Fruit fly (Drosophila melanogaster) whole organism, prepupa: Measurements from ENCODE around the gene NHP2.

Source experiments
- CG34406 ChIP-seq: fragments of 200-800 bp; sonication (Bioruptor generic); optimal IDR thresholded peaks from 3 replicates; lab custom pipeline; 2016; ENCODE audit warnings: missing biosample characterization, missing genetic modification characterization
- CG6163 ChIP-seq: fragments of 200-800 bp; sonication (Bioruptor generic); IDR thresholded peaks from 3 replicates; pipeline ENCODE4 v1.3.6; 2022; ENCODE audit warnings: missing biosample characterization, missing genetic modification characterization
- CG6792 ChIP-seq: fragments of 200-800 bp; sonication (Bioruptor generic); optimal IDR thresholded peaks from 3 replicates; lab custom pipeline; 2016; ENCODE audit warnings: missing biosample characterization, missing genetic modification characterization
- CG7368 ChIP-seq: fragments of 200-800 bp; sonication (Bioruptor generic); optimal IDR thresholded peaks from 3 replicates; lab custom pipeline; 2016; ENCODE audit warnings: missing biosample characterization, missing genetic modification characterization
- OdsH ChIP-seq: fragments of 200-800 bp; sonication (Bioruptor generic); optimal IDR thresholded peaks from 3 replicates; lab custom pipeline; 2016; ENCODE audit warnings: missing biosample characterization, missing genetic modification characterization
- Sox102F ChIP-seq: fragments of 200-800 bp; sonication (Bioruptor generic); optimal IDR thresholded peaks from 2 replicates; lab custom pipeline; 2016; ENCODE audit warnings: missing biosample characterization, mild to moderate bottlenecking, missing genetic modification characterization
- achi ChIP-seq: fragments of 200-800 bp; sonication (Bioruptor generic); optimal IDR thresholded peaks from 3 replicates; lab custom pipeline; 2016; ENCODE audit warnings: missing biosample characterization, missing genetic modification characterization
- esn ChIP-seq: fragments of 200-800 bp; sonication (Bioruptor generic); optimal IDR thresholded peaks from 2 replicates; lab custom pipeline; 2016; ENCODE audit warnings: missing biosample characterization, mild to moderate bottlenecking, missing genetic modification characterization, moderate library complexity
- pdm3 ChIP-seq: fragments of 200-800 bp; sonication (Bioruptor generic); optimal IDR thresholded peaks from 3 replicates; lab custom pipeline; 2016; ENCODE audit warnings: missing biosample characterization, missing genetic modification characterization
- salr ChIP-seq, 2 experiments: fragments of 200-800 bp; sonication (Bioruptor generic); optimal IDR thresholded peaks; 3 replicates each; lab custom pipeline; 2016 to 2018; ENCODE audit warnings: missing biosample characterization in 2 of 2, missing genetic modification characterization in 2 of 2, mild to moderate bottlenecking in 1 of 2

DNA sequence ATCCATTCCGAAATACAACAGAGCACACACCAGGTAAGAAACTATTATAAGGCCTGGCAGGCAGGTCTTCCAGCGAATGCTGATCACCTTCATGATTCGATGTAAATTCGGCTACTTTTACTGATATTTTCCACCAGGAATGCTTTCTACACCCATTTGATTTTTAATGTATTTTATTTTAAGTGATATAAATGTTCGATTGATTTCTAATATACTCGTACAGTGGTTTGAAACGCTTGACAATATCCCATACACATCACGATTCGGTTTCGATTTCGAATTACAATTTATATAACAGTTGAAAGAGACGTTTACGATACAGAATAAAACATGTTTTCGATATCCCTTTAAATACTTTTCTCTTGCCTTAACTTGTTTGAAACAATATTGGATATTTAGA, 32.8 kb downstream of the NHP2 start, which contains the start of gene Mgat4b:
- TF ChIP-seq salr (GFP tag; optimal IDR thresholded peaks at IDR 0.05; lab: Kevin White, UChicago) (no peak), Sox102F (GFP tag; lab: Kevin White, UChicago) (no peak), esn (GFP tag; lab: Kevin White, UChicago) (no peak), CG6792 (GFP tag; lab: Kevin White, UChicago) (no peak), pdm3 (GFP tag; lab: Kevin White, UChicago) (no peak), CG6163 (no peak), OdsH (GFP tag; lab: Kevin White, UChicago) (no peak), CG7368 (GFP tag; lab: Kevin White, UChicago) (no peak), achi (no peak), CG34406 (GFP tag; lab: Kevin White, UChicago) (no peak)
